Fruit fly (Drosophila melanogaster) whole organism, embryonic: ENCODE data around the gene Atg5.
A peak's percentile ranks its signal among the peaks of the same experiment; 100 is the strongest.

Experiments
- ATbp ChIP-seq: fragments of 200-800 bp; sonication (Bioruptor generic); optimal IDR thresholded peaks from 2 replicates; lab custom pipeline; 2017; ENCODE audit warnings: missing biosample characterization, mild to moderate bottlenecking, missing genetic modification characterization, missing genetic modification reagents
- B-H2 ChIP-seq: fragments of 200-800 bp; sonication (Bioruptor generic); optimal IDR thresholded peaks from 2 replicates; lab custom pipeline; 2018; ENCODE audit warnings: missing biosample characterization, mild to moderate bottlenecking, missing genetic modification characterization
- Bdp1 ChIP-seq: fragments of 200-800 bp; sonication (Bioruptor generic); optimal IDR thresholded peaks from 3 replicates; lab custom pipeline; 2016; ENCODE audit warnings: missing biosample characterization, missing genetic modification characterization
- CG10321 ChIP-seq: fragments of 200-800 bp; sonication (Bioruptor generic); IDR thresholded peaks from 2 replicates; pipeline ENCODE4 v1.3.6; 2022; ENCODE audit warnings: missing biosample characterization, missing genetic modification characterization
- CG10431 ChIP-seq: fragments of 200-800 bp; sonication (Bioruptor generic); optimal IDR thresholded peaks from 3 replicates; lab custom pipeline; 2018; ENCODE audit warnings: missing biosample characterization, mild to moderate bottlenecking, missing genetic modification characterization
- CG10462 ChIP-seq: fragments of 200-800 bp; sonication (Bioruptor generic); optimal IDR thresholded peaks from 2 replicates; lab custom pipeline; 2016; ENCODE audit warnings: missing biosample characterization, missing genetic modification characterization
- CG10959 ChIP-seq: fragments of 200-800 bp; sonication (Bioruptor generic); IDR thresholded peaks from 2 replicates; pipeline ENCODE4 v1.3.6; 2022; ENCODE audit warnings: missing biosample characterization, missing genetic modification characterization
- CG15011 ChIP-seq: fragments of 200-800 bp; sonication (Bioruptor generic); optimal IDR thresholded peaks from 3 replicates; lab custom pipeline; 2018; ENCODE audit warnings: missing biosample characterization, mild to moderate bottlenecking, missing genetic modification characterization
- CG1602 ChIP-seq: fragments of 200-800 bp; sonication (Bioruptor generic); optimal IDR thresholded peaks from 3 replicates; lab custom pipeline; 2016; ENCODE audit warnings: missing biosample characterization, missing genetic modification characterization
- CG16863 ChIP-seq: fragments of 200-800 bp; sonication (Bioruptor generic); optimal IDR thresholded peaks from 3 replicates; lab custom pipeline; 2016; ENCODE audit warnings: missing biosample characterization, missing genetic modification characterization
- CG2120 ChIP-seq: fragments of 200-800 bp; sonication (Bioruptor generic); optimal IDR thresholded peaks from 3 replicates; lab custom pipeline; 2016; ENCODE audit warnings: missing biosample characterization, missing genetic modification characterization
- CG2889 ChIP-seq: fragments of 200-800 bp; sonication (Bioruptor generic); IDR thresholded peaks from 3 replicates; pipeline ENCODE4 v1.3.6; 2022; ENCODE audit warnings: missing biosample characterization, missing genetic modification characterization
- CG3847 ChIP-seq: fragments of 200-800 bp; sonication (Bioruptor generic); IDR thresholded peaks from 2 replicates; pipeline ENCODE4 v1.3.6; 2022; ENCODE audit warnings: missing biosample characterization, missing genetic modification characterization
- CG6791 ChIP-seq: fragments of 200-800 bp; sonication (Bioruptor generic); IDR thresholded peaks from 3 replicates; pipeline ENCODE4 v1.3.6; 2022; ENCODE audit warnings: missing biosample characterization, missing genetic modification characterization; ENCODE audit not compliant: partially characterized antibody
- CG8290 ChIP-seq, 3 experiments: fragments of 200-800 bp; sonication (Bioruptor generic); optimal IDR thresholded peaks; 2 replicates each; lab custom pipeline; 2016 to 2019; ENCODE audit warnings: missing biosample characterization in 3 of 3, missing genetic modification characterization in 3 of 3, mild to moderate bottlenecking in 2 of 3, moderate library complexity in 1 of 3
- CG8359 ChIP-seq: fragments of 200-800 bp; sonication (Bioruptor generic); optimal IDR thresholded peaks from 2 replicates; lab custom pipeline; 2017; ENCODE audit warnings: missing biosample characterization, mild to moderate bottlenecking, missing genetic modification characterization, borderline replicate concordance
- CG8478 ChIP-seq: fragments of >200 bp; optimal IDR thresholded peaks from 2 replicates; lab custom pipeline; 2018
- CG8944 ChIP-seq: fragments of 200-800 bp; sonication (Bioruptor generic); optimal IDR thresholded peaks from 3 replicates; lab custom pipeline; 2016; ENCODE audit warnings: missing biosample characterization, missing genetic modification characterization
- CTCF ChIP-seq: fragments of 200-800 bp; sonication (Bioruptor generic); optimal IDR thresholded peaks from 2 replicates; lab custom pipeline; 2017; ENCODE audit warnings: missing biosample characterization, mild to moderate bottlenecking, missing genetic modification characterization, moderate library complexity
- Camta ChIP-seq: fragments of 200-800 bp; sonication (Bioruptor generic); optimal IDR thresholded peaks from 2 replicates; lab custom pipeline; 2016; ENCODE audit warnings: missing biosample characterization, missing genetic modification characterization
- CkIIα-i1 ChIP-seq: fragments of 200-800 bp; sonication (Bioruptor generic); IDR thresholded peaks from 2 replicates; pipeline ENCODE4 v1.3.6; 2022; ENCODE audit warnings: missing biosample characterization, missing genetic modification characterization
- ERR ChIP-seq: fragments of 200-800 bp; sonication (Bioruptor generic); optimal IDR thresholded peaks from 2 replicates; lab custom pipeline; 2016; ENCODE audit warnings: missing biosample characterization, missing genetic modification characterization
- H15 ChIP-seq: fragments of 200-800 bp; sonication (Bioruptor generic); IDR thresholded peaks from 3 replicates; pipeline ENCODE4 v1.3.6; 2022; ENCODE audit warnings: missing biosample characterization, missing genetic modification characterization
- H2.0 ChIP-seq: fragments of 200-800 bp; sonication (Bioruptor generic); IDR thresholded peaks from 2 replicates; pipeline ENCODE4 v1.3.6; 2022; ENCODE audit warnings: missing biosample characterization, missing genetic modification characterization
- Hey ChIP-seq: fragments of 200-800 bp; sonication (Bioruptor generic); optimal IDR thresholded peaks from 3 replicates; lab custom pipeline; 2018; ENCODE audit warnings: missing biosample characterization, mild to moderate bottlenecking, missing genetic modification characterization
- Mes4 ChIP-seq: fragments of 200-800 bp; sonication (Bioruptor generic); optimal IDR thresholded peaks from 2 replicates; lab custom pipeline; 2016; ENCODE audit warnings: missing biosample characterization, missing genetic modification characterization
- NC2β ChIP-seq: fragments of 200-800 bp; sonication (Bioruptor generic); optimal IDR thresholded peaks from 2 replicates; lab custom pipeline; 2016; ENCODE audit warnings: missing biosample characterization, missing genetic modification characterization
- Rx ChIP-seq: fragments of 200-800 bp; sonication (Bioruptor generic); IDR thresholded peaks from 2 replicates; pipeline ENCODE4 v1.3.6; 2022; ENCODE audit warnings: missing biosample characterization, missing genetic modification characterization
- Sin3A ChIP-seq: fragments of >200 bp; optimal IDR thresholded peaks from 2 replicates; lab custom pipeline; 2018
- Vsx1 ChIP-seq: fragments of 200-800 bp; sonication (Bioruptor generic); optimal IDR thresholded peaks from 2 replicates; lab custom pipeline; 2017; ENCODE audit warnings: missing biosample characterization, mild to moderate bottlenecking, missing genetic modification characterization, missing genetic modification reagents
- ac ChIP-seq: fragments of 200-800 bp; sonication (Bioruptor generic); optimal IDR thresholded peaks from 3 replicates; lab custom pipeline; 2017; ENCODE audit warnings: missing biosample characterization, mild to moderate bottlenecking, missing genetic modification characterization
- ase ChIP-seq: fragments of 200-800 bp; sonication (Bioruptor generic); IDR thresholded peaks from 3 replicates; pipeline ENCODE4 v1.3.6; 2022; ENCODE audit warnings: missing biosample characterization, missing genetic modification characterization
- dimm ChIP-seq: fragments of 200-800 bp; sonication (Bioruptor generic); IDR thresholded peaks from 2 replicates; pipeline ENCODE4 v1.3.6; 2022; ENCODE audit warnings: missing biosample characterization, missing genetic modification characterization
- ems ChIP-seq: fragments of 200-800 bp; sonication (Bioruptor generic); optimal IDR thresholded peaks from 3 replicates; lab custom pipeline; 2016; ENCODE audit warnings: missing biosample characterization, missing genetic modification characterization
- eve ChIP-seq, 2 experiments: fragments of >200 bp; optimal IDR thresholded peaks; 2 replicates each; lab custom pipeline; 2017; ENCODE audit warnings: missing biosample characterization in 2 of 2, missing genetic modification characterization in 2 of 2
- ftz-f1 ChIP-seq: fragments of 200-800 bp; sonication (Bioruptor generic); optimal IDR thresholded peaks from 2 replicates; lab custom pipeline; 2016; ENCODE audit warnings: missing biosample characterization, missing genetic modification characterization
- hkb ChIP-seq, 2 experiments: fragments of 200-800 bp in 1 of 2; fragments of >200 bp in 1 of 2; sonication (Bioruptor generic) in 1 of 2; IDR thresholded peaks in 1 of 2; optimal IDR thresholded peaks in 1 of 2; 2 replicates each; pipeline versions ENCODE4 v1.3.6 to Lab custom; 2017 to 2022; ENCODE audit warnings: missing biosample characterization in 1 of 2, missing genetic modification characterization in 1 of 2
- jing ChIP-seq: fragments of 200-800 bp; sonication (Bioruptor generic); optimal IDR thresholded peaks from 2 replicates; lab custom pipeline; 2018; ENCODE audit warnings: missing biosample characterization, mild to moderate bottlenecking, missing genetic modification characterization
- kah ChIP-seq: fragments of 200-800 bp; sonication (Bioruptor generic); optimal IDR thresholded peaks from 2 replicates; lab custom pipeline; 2018; ENCODE audit warnings: missing biosample characterization, mild to moderate bottlenecking, missing genetic modification characterization
- lab ChIP-seq: fragments of 200-800 bp; sonication (Bioruptor generic); optimal IDR thresholded peaks from 3 replicates; lab custom pipeline; 2017; ENCODE audit warnings: missing biosample characterization, missing genetic modification characterization, mild to moderate bottlenecking, moderate library complexity, missing genetic modification reagents
- lilli ChIP-seq: fragments of 200-800 bp; sonication (Bioruptor generic); optimal IDR thresholded peaks from 3 replicates; lab custom pipeline; 2016; ENCODE audit warnings: missing biosample characterization, missing genetic modification characterization
- phol ChIP-seq: fragments of 200-800 bp; sonication (Bioruptor generic); optimal IDR thresholded peaks from 3 replicates; lab custom pipeline; 2018; ENCODE audit warnings: missing biosample characterization, mild to moderate bottlenecking, missing genetic modification characterization, moderate library complexity
- salm ChIP-seq: fragments of 200-800 bp; sonication (Bioruptor generic); optimal IDR thresholded peaks from 2 replicates; lab custom pipeline; 2018; ENCODE audit warnings: missing biosample characterization, mild to moderate bottlenecking, missing genetic modification characterization
- seq ChIP-seq: fragments of 200-800 bp; sonication (Bioruptor generic); IDR thresholded peaks from 2 replicates; pipeline ENCODE4 v1.3.6; 2022; ENCODE audit warnings: missing biosample characterization, missing genetic modification characterization
- slbo ChIP-seq: fragments of 200-800 bp; sonication (Bioruptor generic); IDR thresholded peaks from 2 replicates; pipeline ENCODE4 v1.3.6; 2022; ENCODE audit warnings: missing biosample characterization, missing genetic modification characterization
- sob ChIP-seq: fragments of 200-800 bp; sonication (Bioruptor generic); IDR thresholded peaks from 2 replicates; pipeline ENCODE4 v1.3.6; 2022; ENCODE audit warnings: missing biosample characterization, missing genetic modification characterization
- sr ChIP-seq: fragments of 200-800 bp; sonication (Bioruptor generic); IDR thresholded peaks from 3 replicates; pipeline ENCODE4 v1.3.6; 2022; ENCODE audit warnings: missing biosample characterization, missing genetic modification characterization
- stwl ChIP-seq: fragments of 200-800 bp; sonication (Bioruptor generic); optimal IDR thresholded peaks from 3 replicates; lab custom pipeline; 2018; ENCODE audit warnings: missing biosample characterization, mild to moderate bottlenecking, missing genetic modification characterization, moderate library complexity
- tx ChIP-seq: fragments of 200-800 bp; sonication (Bioruptor generic); optimal IDR thresholded peaks from 2 replicates; lab custom pipeline; 2016; ENCODE audit warnings: missing biosample characterization, missing genetic modification characterization

Atg5 gene

dm6 chrX:7306538-7307477 lies 16.8 kb downstream of the Atg5 start (continued):
- TF ChIP-seq CG16863, result peak; percentile 84
- peak; percentile 58 for TF ChIP-seq Bdp1 (GFP tag; lab: Kevin White, UChicago)
- peak; percentile 68 for TF ChIP-seq NC2β (GFP tag; lab: Kevin White, UChicago)
- TF ChIP-seq lilli, result peak; percentile 68
- peak; percentile 76 for TF ChIP-seq CG3847 (GFP tag; lab: Robert Waterston, UW)
- peak; percentile 80 for TF ChIP-seq CG8944 (GFP tag; lab: Kevin White, UChicago)
- peak; percentile 71 for TF ChIP-seq Mes4 (GFP tag; lab: Kevin White, UChicago)
- TF ChIP-seq CG2889, result peak; percentile 55; the same call in 1 of the 3 replicates
- peak; percentile 63; the same call in 1 of the 3 replicates for TF ChIP-seq ase
- TF ChIP-seq CG10462 (GFP tag; lab: Kevin White, UChicago), result peak; percentile 89
- no peak for TF ChIP-seq CG8290 (GFP tag; optimal IDR thresholded peaks at IDR 0.05; lab: Kevin White, UChicago)
- peak in 1 of 2 experiments; percentile 64 for TF ChIP-seq CG8290 (tag; optimal IDR thresholded peaks at IDR 0.05; lab: Kevin White, UChicago)
- TF ChIP-seq tx (GFP tag; lab: Kevin White, UChicago), result peak; percentile 71
- TF ChIP-seq CTCF (GFP tag; lab: Kevin White, UChicago), result peak; percentile 40
- peak; percentile 84 for TF ChIP-seq lab
- TF ChIP-seq ac (GFP tag; lab: Kevin White, UChicago), result peak; percentile 80
- no peak for TF ChIP-seq ERR (GFP tag; lab: Kevin White, UChicago)
- no peak for TF ChIP-seq ftz-f1 (GFP tag; lab: Kevin White, UChicago)
- peak; percentile 84 for TF ChIP-seq salm (tag; lab: Kevin White, UChicago)
- peak; percentile 79 for TF ChIP-seq ems
- peak; percentile 85 for TF ChIP-seq sr (GFP tag; lab: Robert Waterston, UW)
- TF ChIP-seq dimm (GFP tag; lab: Robert Waterston, UW), result peak; percentile 53; the same call in 1 of the 2 replicates
- peak; percentile 69 for TF ChIP-seq Camta (GFP tag; lab: Kevin White, UChicago)
- TF ChIP-seq CG10321 (GFP tag; lab: Robert Waterston, UW), result no peak

- TF ChIP-seq CG10959 (GFP tag; lab: Robert Waterston, UW) (no peak), Hey (tag; lab: Kevin White, UChicago) (no peak), kah (GFP tag; lab: Kevin White, UChicago) (no peak), sob (GFP tag; lab: Robert Waterston, UW) (no peak), CG15011 (GFP tag; lab: Kevin White, UChicago) (peak; percentile 11), CkIIα-i1 (GFP tag; lab: Robert Waterston, UW) (no peak), jing (GFP tag; lab: Kevin White, UChicago) (no peak), slbo (GFP tag; lab: Robert Waterston, UW) (peak; percentile 52), CG8359 (GFP tag; lab: Kevin White, UChicago) (peak; percentile 16), CG8478 (lab: Kevin White, UChicago) (no peak), seq (GFP tag; lab: Robert Waterston, UW) (peak; percentile 58; the same call in 1 of the 2 replicates), phol (tag; lab: Kevin White, UChicago) (peak; percentile 75), lilli (no peak), CG6791 (GFP tag; lab: Robert Waterston, UW) (no peak), Rx (GFP tag; lab: Robert Waterston, UW) (0 out of 2 replicates have a peak, but pooled peaks have one; percentile 24), H15 (GFP tag; lab: Robert Waterston, UW) (no peak), hkb (optimal IDR thresholded peaks at IDR 0.05; lab: Kevin White, UChicago) (no peak), hkb (GFP tag; IDR thresholded peaks at IDR 0.05; lab: Robert Waterston, UW) (peak; percentile 58), CG10431 (GFP tag; lab: Kevin White, UChicago) (no peak), ATbp (GFP tag; lab: Kevin White, UChicago) (peak; percentile 65), Vsx1 (GFP tag; lab: Kevin White, UChicago) (peak; percentile 4), eve (GFP tag; optimal IDR thresholded peaks at IDR 0.05; lab: Kevin White, UChicago) (no peak), CG1602 (GFP tag; lab: Kevin White, UChicago) (peak; percentile 38), H2.0 (peak; percentile 9; the same call in 1 of the 2 replicates), CG2120 (peak; percentile 37), stwl (tag; lab: Kevin White, UChicago) (no peak), B-H2 (GFP tag; lab: Kevin White, UChicago) (no peak), Sin3A (lab: Kevin White, UChicago) (no peak)
These were observed 17.7 kb downstream of the Atg5 start for dm6 chrX:7305753-7306338.
